Worm (Caenorhabditis elegans): Measurements from ENCODE around the gene fut-8.

- TF ChIP-seq ztf-4 (tag; optimal IDR thresholded peaks at IDR 0.05), result no peak
- TF ChIP-seq sox-4 (tag; optimal IDR thresholded peaks at IDR 0.05), result no peak
- no peak for TF ChIP-seq ceh-82 (tag; optimal IDR thresholded peaks at IDR 0.05)
- TF ChIP-seq nhr-76 (tag; optimal IDR thresholded peaks at IDR 0.05), result no peak
- no peak for TF ChIP-seq zag-1 (tag; optimal IDR thresholded peaks at IDR 0.05)
- TF ChIP-seq hlh-17 (GFP tag; optimal IDR thresholded peaks at IDR 0.05; ENCODE audit: borderline replicate concordance), result no peak
- TF ChIP-seq aha-1 (tag; optimal IDR thresholded peaks at IDR 0.05), result no peak
- no peak for TF ChIP-seq zip-4 (GFP tag; optimal IDR thresholded peaks at IDR 0.05)
- TF ChIP-seq tbx-2 (tag; optimal IDR thresholded peaks at IDR 0.05), result no peak
- no peak for TF ChIP-seq tlp-1 (tag; optimal IDR thresholded peaks at IDR 0.05)
Observed at ce11 chrV:5943167-5943566, 47.1 kb downstream of the fut-8 start, which contains the start of gene pst-1.

Data from whole organism, L1 larva.